Worm (Caenorhabditis elegans) whole organism, L3 larva: Measurements from ENCODE around the gene rsa-2.

Experiments
- R02D3.7 ChIP-seq: fragments of 150-350 bp; optimal IDR thresholded peaks from 2 replicates; lab custom pipeline; 2014; ENCODE audit warnings: missing biosample characterization, missing genetic modification characterization
- ZK546.5 ChIP-seq: sonication (generic microtip); optimal IDR thresholded peaks from 2 replicates; lab custom pipeline; 2017; ENCODE audit warnings: missing biosample characterization, missing genetic modification characterization
- aly-2 ChIP-seq: fragments of 150-350 bp; optimal IDR thresholded peaks from 2 replicates; lab custom pipeline; 2014; ENCODE audit warnings: missing biosample characterization, missing genetic modification characterization
- ama-1 ChIP-seq: fragments of 150-350 bp; optimal IDR thresholded peaks from 2 replicates; lab custom pipeline; 2018
- ceh-16 ChIP-seq: sonication (generic microtip); optimal IDR thresholded peaks from 2 replicates; lab custom pipeline; 2017; ENCODE audit warnings: missing biosample characterization, missing genetic modification characterization
- ceh-28 ChIP-seq: fragments of 150-350 bp; optimal IDR thresholded peaks from 2 replicates; lab custom pipeline; 2014; ENCODE audit warnings: missing biosample characterization, missing genetic modification reagents, missing genetic modification characterization
- ceh-82 ChIP-seq: fragments of 150-350 bp; optimal IDR thresholded peaks from 2 replicates; lab custom pipeline; 2014; ENCODE audit warnings: missing biosample characterization, missing genetic modification characterization
- ceh-9 ChIP-seq: sonication (generic microtip); optimal IDR thresholded peaks from 2 replicates; lab custom pipeline; 2018; ENCODE audit warnings: missing biosample characterization, missing genetic modification characterization
- daf-12 ChIP-seq: fragments of 150-350 bp; optimal IDR thresholded peaks from 2 replicates; lab custom pipeline; 2014; ENCODE audit warnings: missing biosample characterization, missing genetic modification reagents, missing genetic modification characterization
- egl-27 ChIP-seq: sonication (generic microtip); optimal IDR thresholded peaks from 4 replicates; lab custom pipeline; 2017; ENCODE audit warnings: missing biosample characterization, missing genetic modification reagents, missing genetic modification characterization
- elt-1 ChIP-seq: fragments of 150-350 bp; optimal IDR thresholded peaks from 2 replicates; lab custom pipeline; 2014; ENCODE audit warnings: missing biosample characterization, missing genetic modification characterization
- elt-2 ChIP-seq: sonication (generic microtip); optimal IDR thresholded peaks from 2 replicates; lab custom pipeline; 2016; ENCODE audit warnings: missing genetic modification reagents, mild to moderate bottlenecking, missing genetic modification characterization, missing compliant biosample characterization
- elt-3 ChIP-seq, 3 experiments: fragments of 150-350 bp in 1 of 3; sonication (generic microtip) in 2 of 3; optimal IDR thresholded peaks; 2 replicates in 2 of 3; 4 replicates in 1 of 3; lab custom pipeline; 2014 to 2017; ENCODE audit warnings: missing biosample characterization in 3 of 3, missing genetic modification characterization in 3 of 3
- eor-1 ChIP-seq, 2 experiments: fragments of 150-350 bp; optimal IDR thresholded peaks; 2 replicates each; lab custom pipeline; 2014 to 2018; ENCODE audit warnings: missing biosample characterization in 2 of 2, missing genetic modification characterization in 2 of 2
- fkh-10 ChIP-seq: sonication (generic microtip); optimal IDR thresholded peaks from 2 replicates; lab custom pipeline; 2017; ENCODE audit warnings: missing biosample characterization, missing genetic modification reagents, missing genetic modification characterization
- fkh-2 ChIP-seq: fragments of 150-350 bp; optimal IDR thresholded peaks from 2 replicates; lab custom pipeline; 2014; ENCODE audit warnings: missing biosample characterization, missing genetic modification reagents, missing genetic modification characterization
- fos-1 ChIP-seq: fragments of 150-350 bp; optimal IDR thresholded peaks from 2 replicates; lab custom pipeline; 2014; ENCODE audit warnings: missing biosample characterization, missing genetic modification characterization
- hmg-11 ChIP-seq: sonication (generic microtip); optimal IDR thresholded peaks from 2 replicates; lab custom pipeline; 2016; ENCODE audit warnings: missing genetic modification characterization, missing compliant biosample characterization
- jun-1 ChIP-seq: fragments of 150-350 bp; optimal IDR thresholded peaks from 2 replicates; lab custom pipeline; 2014; ENCODE audit warnings: missing biosample characterization, missing genetic modification reagents, missing genetic modification characterization
- lin-15B ChIP-seq: fragments of 150-350 bp; optimal IDR thresholded peaks from 2 replicates; lab custom pipeline; 2014; ENCODE audit warnings: missing biosample characterization, missing genetic modification characterization
- lin-39 ChIP-seq: fragments of 150-350 bp; optimal IDR thresholded peaks from 2 replicates; lab custom pipeline; 2018; ENCODE audit warnings: missing biosample characterization, missing genetic modification reagents, missing genetic modification characterization
- lsy-12 ChIP-seq: sonication (generic microtip); optimal IDR thresholded peaks from 2 replicates; lab custom pipeline; 2016; ENCODE audit warnings: mild to moderate bottlenecking, missing genetic modification characterization, missing compliant biosample characterization
- mml-1 ChIP-seq: fragments of 150-350 bp; sonication (generic microtip); optimal IDR thresholded peaks from 3 replicates; lab custom pipeline; 2014; ENCODE audit warnings: missing biosample characterization, missing genetic modification characterization
- nfya-1 ChIP-seq: sonication (generic microtip); optimal IDR thresholded peaks from 2 replicates; lab custom pipeline; 2017; ENCODE audit warnings: missing genetic modification characterization, mild to moderate bottlenecking, missing compliant biosample characterization, antibody characterized with exemption, moderate library complexity; ENCODE audit not compliant: insufficient read depth
- nhr-11 ChIP-seq: fragments of 150-350 bp; optimal IDR thresholded peaks from 2 replicates; lab custom pipeline; 2014; ENCODE audit warnings: missing biosample characterization, missing genetic modification characterization
- nhr-12 ChIP-seq: fragments of 150-350 bp; optimal IDR thresholded peaks from 2 replicates; lab custom pipeline; 2014; ENCODE audit warnings: missing biosample characterization, missing genetic modification characterization
- nhr-23 ChIP-seq: fragments of 150-350 bp; optimal IDR thresholded peaks from 2 replicates; lab custom pipeline; 2014; ENCODE audit warnings: missing biosample characterization, missing genetic modification reagents, missing genetic modification characterization
- nhr-25 ChIP-seq: sonication (generic microtip); optimal IDR thresholded peaks from 2 replicates; lab custom pipeline; 2017; ENCODE audit warnings: missing biosample characterization, missing genetic modification characterization
- nhr-28 ChIP-seq: fragments of 150-350 bp; optimal IDR thresholded peaks from 2 replicates; lab custom pipeline; 2014; ENCODE audit warnings: missing biosample characterization, missing genetic modification characterization
- nhr-43 ChIP-seq: sonication (generic microtip); optimal IDR thresholded peaks from 2 replicates; lab custom pipeline; 2016; ENCODE audit warnings: mild to moderate bottlenecking, missing genetic modification characterization, missing compliant biosample characterization; ENCODE audit not compliant: poor library complexity, severe bottlenecking
- nhr-67 ChIP-seq: fragments of 150-350 bp; optimal IDR thresholded peaks from 2 replicates; lab custom pipeline; 2014; ENCODE audit warnings: missing biosample characterization, missing genetic modification characterization
- nhr-77 ChIP-seq: fragments of 150-350 bp; optimal IDR thresholded peaks from 2 replicates; lab custom pipeline; 2014; ENCODE audit warnings: missing biosample characterization, missing genetic modification characterization
- pha-4 ChIP-seq: fragments of 150-350 bp; optimal IDR thresholded peaks from 2 replicates; lab custom pipeline; 2014; ENCODE audit warnings: missing biosample characterization, missing genetic modification reagents, missing genetic modification characterization
- pqm-1 ChIP-seq: fragments of 150-350 bp; optimal IDR thresholded peaks from 2 replicates; lab custom pipeline; 2017; ENCODE audit warnings: missing biosample characterization, missing genetic modification characterization, inconsistent platforms
- sea-2 ChIP-seq: fragments of 150-350 bp; sonication (generic microtip); optimal IDR thresholded peaks from 4 replicates; lab custom pipeline; 2014; ENCODE audit warnings: missing biosample characterization, missing genetic modification reagents, missing genetic modification characterization
- snpc-4 ChIP-seq: fragments of 150-350 bp; optimal IDR thresholded peaks from 2 replicates; lab custom pipeline; 2014; ENCODE audit warnings: missing biosample characterization, missing genetic modification characterization
- tbx-2 ChIP-seq: sonication (generic microtip); optimal IDR thresholded peaks from 2 replicates; lab custom pipeline; 2016; ENCODE audit warnings: mild to moderate bottlenecking, missing genetic modification characterization, missing compliant biosample characterization
- unc-39 ChIP-seq: sonication (generic microtip); optimal IDR thresholded peaks from 4 replicates; lab custom pipeline; 2017; ENCODE audit warnings: missing biosample characterization, missing genetic modification characterization
- unc-62 ChIP-seq: fragments of 150-350 bp; sonication (generic microtip); optimal IDR thresholded peaks from 4 replicates; lab custom pipeline; 2014; ENCODE audit warnings: missing biosample characterization, missing genetic modification reagents, missing genetic modification characterization
- zag-1 ChIP-seq: fragments of 150-350 bp; optimal IDR thresholded peaks from 2 replicates; lab custom pipeline; 2014; ENCODE audit warnings: missing biosample characterization, missing genetic modification characterization
- ztf-11 ChIP-seq: fragments of 150-350 bp; optimal IDR thresholded peaks from 2 replicates; lab custom pipeline; 2014; ENCODE audit warnings: missing biosample characterization, missing genetic modification characterization
- ztf-4 ChIP-seq: fragments of 150-350 bp; optimal IDR thresholded peaks from 2 replicates; lab custom pipeline; 2014; ENCODE audit warnings: missing biosample characterization, missing genetic modification characterization

Gene rsa-2

ce11 chrIII:11087442-11087841 is 24.2 kb downstream of the rsa-2 start:
- peak; percentile 37 for TF ChIP-seq nhr-23 (tag; lab: Kevin White, UChicago)
- TF ChIP-seq R02D3.7 (tag; lab: Kevin White, UChicago), result no peak
- peak; percentile 17 for TF ChIP-seq pqm-1
- peak; percentile 61 for TF ChIP-seq elt-1 (tag; lab: Kevin White, UChicago)
- TF ChIP-seq eor-1 (tag; optimal IDR thresholded peaks at IDR 0.05; lab: Kevin White, UChicago), result no peak
- peak; percentile 17 for TF ChIP-seq hmg-11 (tag; lab: Kevin White, UChicago)
- peak; percentile 92 for TF ChIP-seq elt-2 (tag; lab: Kevin White, UChicago)
- no peak for TF ChIP-seq lin-39

- TF ChIP-seq lin-39, result no peak
- TF ChIP-seq nhr-25, result no peak
- no peak for TF ChIP-seq sea-2 (GFP tag; lab: Kevin White, UChicago)
- TF ChIP-seq ztf-4, result no peak
- no peak for TF ChIP-seq unc-39 (tag; lab: Kevin White, UChicago)
- TF ChIP-seq nfya-1, result no peak
- no peak for TF ChIP-seq nhr-12 (tag; lab: Kevin White, UChicago)
- TF ChIP-seq eor-1 (tag; optimal IDR thresholded peaks at IDR 0.05; lab: Kevin White, UChicago), result no peak
- no peak for TF ChIP-seq pha-4
- no peak for TF ChIP-seq mml-1 (tag; lab: Kevin White, UChicago)
- TF ChIP-seq daf-12 (tag; lab: Kevin White, UChicago), result no peak
- TF ChIP-seq fkh-2 (tag; lab: Kevin White, UChicago), result no peak
- no peak for TF ChIP-seq ztf-11
- no peak for TF ChIP-seq nhr-67
- no peak for TF ChIP-seq nhr-77
Observed at ce11 chrIII:11088187-11088586, 24.9 kb downstream of the rsa-2 start, which contains the start of gene W09D6.5. W09D6.5 (plus strand) TSS chrIII:11088487.

DNA sequence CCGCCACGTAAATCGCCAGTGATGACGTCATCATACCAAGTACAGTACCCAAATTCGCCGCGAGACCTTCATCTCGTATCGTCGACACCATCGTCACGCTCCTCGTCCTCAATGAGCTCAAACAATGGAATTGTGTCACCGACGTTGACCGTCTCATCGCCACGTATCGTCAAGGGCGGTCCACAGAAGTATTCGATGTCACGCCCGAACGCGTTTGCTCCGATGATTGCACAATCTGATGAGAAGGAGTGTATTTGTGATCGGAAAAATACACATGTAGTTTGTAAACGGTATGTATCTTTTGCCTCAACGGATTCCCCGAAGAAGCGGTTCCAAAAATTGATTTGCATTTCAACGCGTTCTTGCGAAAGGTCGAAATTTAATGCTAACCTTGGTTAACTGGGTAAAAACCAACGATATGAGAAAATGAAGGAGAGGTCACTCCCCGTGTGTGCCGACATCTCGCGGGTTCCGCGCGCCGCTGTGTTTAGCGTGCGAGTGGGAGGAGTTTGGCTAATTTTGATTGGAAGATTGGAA is 26.9 kb downstream of the rsa-2 start:
- TF ChIP-seq ama-1 (lab: Kevin White, UChicago), result peak; percentile 98
- no peak for TF ChIP-seq ZK546.5
- no peak for TF ChIP-seq aly-2 (tag; lab: Kevin White, UChicago)
- no peak for TF ChIP-seq mml-1 (tag; lab: Kevin White, UChicago)
- TF ChIP-seq nhr-67, result no peak
- peak; percentile 98 for TF ChIP-seq snpc-4 (tag; lab: Kevin White, UChicago)
- no peak for TF ChIP-seq ztf-11
- TF ChIP-seq fos-1 (tag; lab: Kevin White, UChicago), result no peak
- TF ChIP-seq pqm-1, result no peak
- no peak for TF ChIP-seq ceh-9 (tag; lab: Kevin White, UChicago)
- TF ChIP-seq nhr-12 (tag; lab: Kevin White, UChicago), result no peak
- TF ChIP-seq fkh-10 (GFP tag; lab: Kevin White, UChicago), result no peak
- no peak for TF ChIP-seq elt-1 (tag; lab: Kevin White, UChicago)
- peak; percentile 9 for TF ChIP-seq jun-1
- TF ChIP-seq ceh-82, result no peak
- TF ChIP-seq nhr-28 (tag; lab: Kevin White, UChicago), result no peak
- TF ChIP-seq lsy-12 (tag; lab: Kevin White, UChicago), result peak; percentile 53
- TF ChIP-seq sea-2 (GFP tag; lab: Kevin White, UChicago), result no peak
- no peak for TF ChIP-seq tbx-2 (tag; lab: Kevin White, UChicago)
- peak; percentile 24 for TF ChIP-seq elt-2 (tag; lab: Kevin White, UChicago)
- no peak for TF ChIP-seq nhr-77
- TF ChIP-seq nhr-25, result peak; percentile 57
- no peak for TF ChIP-seq hmg-11 (tag; lab: Kevin White, UChicago)
- no peak for TF ChIP-seq elt-3 (tag; optimal IDR thresholded peaks at IDR 0.05; lab: Kevin White, UChicago)
- no peak for TF ChIP-seq pha-4
- TF ChIP-seq ztf-4, result no peak
- TF ChIP-seq unc-39 (tag; lab: Kevin White, UChicago), result no peak
- TF ChIP-seq egl-27, result no peak
- peak; percentile 94 for TF ChIP-seq nfya-1
- TF ChIP-seq ceh-28 (tag; lab: Kevin White, UChicago), result no peak
- TF ChIP-seq nhr-23 (tag; lab: Kevin White, UChicago), result peak; percentile 28
- TF ChIP-seq lin-15B (tag; lab: Kevin White, UChicago), result peak; percentile 39
- TF ChIP-seq eor-1 (tag; optimal IDR thresholded peaks at IDR 0.05; lab: Kevin White, UChicago), result no peak
- no peak for TF ChIP-seq R02D3.7 (tag; lab: Kevin White, UChicago)
- no peak for TF ChIP-seq ceh-16 (tag; lab: Kevin White, UChicago)
- no peak for TF ChIP-seq zag-1 (tag; lab: Kevin White, UChicago)
- peak; percentile 81 for TF ChIP-seq nhr-43 (tag; lab: Kevin White, UChicago)
- no peak for TF ChIP-seq nhr-11
- TF ChIP-seq unc-62 (GFP tag; lab: Kevin White, UChicago), result no peak
- no peak for TF ChIP-seq daf-12 (tag; lab: Kevin White, UChicago)
- no peak for TF ChIP-seq lin-39
